Worm (Caenorhabditis elegans) whole organism, L4 larva: ENCODE data around the gene str-109.

Source experiments
- ceh-32 ChIP-seq: sonication (generic microtip); optimal IDR thresholded peaks from 2 replicates; lab custom pipeline; 2016; ENCODE audit warnings: mild to moderate bottlenecking, missing genetic modification characterization, missing compliant biosample characterization; ENCODE audit not compliant: poor library complexity
- lin-39 ChIP-seq: fragments of 150-350 bp; optimal IDR thresholded peaks from 2 replicates; lab custom pipeline; 2014; ENCODE audit warnings: missing biosample characterization, missing genetic modification reagents, missing genetic modification characterization

ce11 chrV:16139529-16139928, 22.5 kb downstream of the str-109 start, which contains the start of gene clc-11:
- TF ChIP-seq lin-39 (tag; lab: Kevin White, UChicago) = no peak
- TF ChIP-seq ceh-32 (tag; lab: Kevin White, UChicago) = no peak
